Worm (Caenorhabditis elegans) whole organism, young adult: ENCODE data around the gene K02A6.1.

Experiments used
- B0019.2 ChIP-seq: fragments of 200-800 bp; sonication (Bioruptor generic); conservative IDR thresholded peaks from 2 replicates; pipeline ENCODE4 v1.3.6; 2022; ENCODE audit warnings: missing genetic modification reagents, missing genetic modification characterization, missing compliant biosample characterization
- B0035.1 ChIP-seq: sonication (generic microtip); optimal IDR thresholded peaks from 2 replicates; lab custom pipeline; 2016; ENCODE audit warnings: missing genetic modification characterization, mild to moderate bottlenecking, missing compliant biosample characterization, missing genotype, missing genetic modification reagents
- F10E7.11 ChIP-seq: sonication (generic microtip); optimal IDR thresholded peaks from 2 replicates; lab custom pipeline; 2017; ENCODE audit warnings: mild to moderate bottlenecking, missing genetic modification characterization, moderate library complexity, missing compliant biosample characterization
- F22D6.2 ChIP-seq: sonication (generic microtip); optimal IDR thresholded peaks from 2 replicates; lab custom pipeline; 2016; ENCODE audit warnings: mild to moderate bottlenecking, missing genetic modification characterization, missing compliant biosample characterization
- F33H1.4 ChIP-seq: fragments of 200-800 bp; sonication (Bioruptor generic); IDR thresholded peaks from 2 replicates; pipeline ENCODE4 v1.3.6; 2022; ENCODE audit warnings: missing genetic modification reagents, missing genetic modification characterization, missing compliant biosample characterization
- F39B2.1 ChIP-seq: fragments of 200-800 bp; sonication (Bioruptor generic); IDR thresholded peaks from 2 replicates; pipeline ENCODE4 v1.3.6; 2022; ENCODE audit warnings: missing genetic modification reagents, missing genetic modification characterization, missing compliant biosample characterization
- Y79H2A.3 ChIP-seq: fragments of 200-800 bp; sonication (Bioruptor generic); conservative IDR thresholded peaks from 2 replicates; pipeline ENCODE4 v1.3.6; 2022; ENCODE audit warnings: missing genetic modification reagents, missing genetic modification characterization, missing compliant biosample characterization
- Y95B8A.8 ChIP-seq: fragments of 200-800 bp; sonication (Bioruptor generic); IDR thresholded peaks from 2 replicates; pipeline ENCODE4 v1.3.6; 2022; ENCODE audit warnings: missing genetic modification reagents, missing genetic modification characterization, missing compliant biosample characterization
- bed-1 ChIP-seq: fragments of 200-800 bp; sonication (Bioruptor generic); IDR thresholded peaks from 2 replicates; pipeline ENCODE4 v1.3.6; 2022; ENCODE audit warnings: missing genetic modification reagents, missing genetic modification characterization, missing compliant biosample characterization
- cebp-1 ChIP-seq, 2 experiments: fragments of 200-800 bp in 1 of 2; sonication (Bioruptor generic) in 1 of 2; sonication (generic microtip) in 1 of 2; IDR thresholded peaks in 1 of 2; optimal IDR thresholded peaks in 1 of 2; 2 replicates each; pipeline versions ENCODE4 v1.3.6 to Lab custom; 2017 to 2022; ENCODE audit warnings: missing compliant biosample characterization in 2 of 2, missing genetic modification characterization in 2 of 2, mild to moderate bottlenecking in 1 of 2, missing genetic modification reagents in 1 of 2, moderate library complexity in 1 of 2
- ceh-58 ChIP-seq: fragments of 200-800 bp; sonication (Bioruptor generic); IDR thresholded peaks from 2 replicates; pipeline ENCODE4 v1.3.6; 2022; ENCODE audit warnings: missing genetic modification characterization, missing compliant biosample characterization
- ceh-91 ChIP-seq: fragments of 200-800 bp; sonication (Bioruptor generic); IDR thresholded peaks from 2 replicates; pipeline ENCODE4 v1.3.6; 2022; ENCODE audit warnings: missing genetic modification reagents, missing genetic modification characterization, missing compliant biosample characterization
- dpl-1 ChIP-seq: fragments of 150-350 bp; optimal IDR thresholded peaks from 2 replicates; lab custom pipeline; 2014; ENCODE audit warnings: missing biosample characterization, missing genetic modification reagents, missing genetic modification characterization
- egl-18 ChIP-seq: fragments of 200-800 bp; sonication (Bioruptor generic); IDR thresholded peaks from 2 replicates; pipeline ENCODE4 v1.3.6; 2022; ENCODE audit warnings: missing genetic modification reagents, missing genetic modification characterization, missing compliant biosample characterization
- egl-44 ChIP-seq: fragments of 200-800 bp; sonication (Bioruptor generic); IDR thresholded peaks from 2 replicates; pipeline ENCODE4 v1.3.6; 2022; ENCODE audit warnings: missing genetic modification reagents, missing genetic modification characterization, missing compliant biosample characterization
- egrh-3 ChIP-seq: fragments of 200-800 bp; sonication (Bioruptor generic); IDR thresholded peaks from 2 replicates; pipeline ENCODE4 v1.3.6; 2022; ENCODE audit warnings: missing genetic modification reagents, missing genetic modification characterization, missing compliant biosample characterization
- ekl-4 ChIP-seq: fragments of 200-800 bp; sonication (Bioruptor generic); IDR thresholded peaks from 2 replicates; pipeline ENCODE4 v1.3.6; 2022; ENCODE audit warnings: missing genetic modification reagents, missing genetic modification characterization, missing compliant biosample characterization
- ets-4 ChIP-seq: fragments of 200-800 bp; sonication (Bioruptor generic); optimal IDR thresholded peaks from 2 replicates; lab custom pipeline; 2018; ENCODE audit warnings: mild to moderate bottlenecking, missing genetic modification characterization, missing compliant biosample characterization
- hrde-1 ChIP-seq: sonication (generic microtip); optimal IDR thresholded peaks from 2 replicates; lab custom pipeline; 2016; ENCODE audit warnings: missing genetic modification characterization, mild to moderate bottlenecking, missing compliant biosample characterization, moderate library complexity, missing genotype, missing genetic modification reagents, borderline replicate concordance
- let-607 ChIP-seq, 2 experiments: fragments of 200-800 bp in 1 of 2; sonication (Bioruptor generic) in 1 of 2; sonication (generic microtip) in 1 of 2; optimal IDR thresholded peaks; 2 replicates each; lab custom pipeline; 2016 to 2018; ENCODE audit warnings: mild to moderate bottlenecking in 2 of 2, missing compliant biosample characterization in 2 of 2, missing genetic modification characterization in 2 of 2, moderate library complexity in 2 of 2, missing genotype in 1 of 2
- lir-1 ChIP-seq: fragments of 200-800 bp; sonication (Bioruptor generic); conservative IDR thresholded peaks from 2 replicates; pipeline ENCODE4 v1.3.6; 2022; ENCODE audit warnings: missing genetic modification reagents, missing genetic modification characterization, missing compliant biosample characterization
- lsl-1 ChIP-seq: fragments of 200-800 bp; sonication (Bioruptor generic); optimal IDR thresholded peaks from 2 replicates; lab custom pipeline; 2018; ENCODE audit warnings: mild to moderate bottlenecking, missing genetic modification characterization, moderate library complexity, missing compliant biosample characterization
- madf-3 ChIP-seq: fragments of 200-800 bp; sonication (Bioruptor generic); IDR thresholded peaks from 2 replicates; pipeline ENCODE4 v1.3.6; 2022; ENCODE audit warnings: missing genetic modification reagents, missing genetic modification characterization, missing compliant biosample characterization
- madf-6 ChIP-seq: fragments of 200-800 bp; sonication (Bioruptor generic); IDR thresholded peaks from 2 replicates; pipeline ENCODE4 v1.3.6; 2022; ENCODE audit warnings: missing genetic modification reagents, missing genetic modification characterization, missing compliant biosample characterization
- nfyb-1 ChIP-seq: fragments of 200-800 bp; sonication (Bioruptor generic); IDR thresholded peaks from 2 replicates; pipeline ENCODE4 v1.3.6; 2022; ENCODE audit warnings: missing genetic modification reagents, missing genetic modification characterization, missing compliant biosample characterization
- nhr-120 ChIP-seq: fragments of 200-800 bp; sonication (Bioruptor generic); IDR thresholded peaks from 2 replicates; pipeline ENCODE4 v1.3.6; 2022; ENCODE audit warnings: missing genetic modification characterization, missing compliant biosample characterization
- nhr-80 ChIP-seq: sonication (generic microtip); optimal IDR thresholded peaks from 2 replicates; lab custom pipeline; 2016; ENCODE audit warnings: missing genetic modification characterization, missing compliant biosample characterization
- repo-1 ChIP-seq: sonication (generic microtip); optimal IDR thresholded peaks from 2 replicates; lab custom pipeline; 2017; ENCODE audit warnings: mild to moderate bottlenecking, missing genetic modification characterization, missing compliant biosample characterization
- snpc-1.1 ChIP-seq: sonication (generic microtip); optimal IDR thresholded peaks from 2 replicates; lab custom pipeline; 2017; ENCODE audit warnings: missing genetic modification characterization, mild to moderate bottlenecking, missing compliant biosample characterization, antibody characterized with exemption, moderate library complexity, missing genotype, missing genetic modification reagents; ENCODE audit not compliant: insufficient read depth
- tbp1 ChIP-seq: fragments of 200-800 bp; sonication (Bioruptor generic); optimal IDR thresholded peaks from 2 replicates; lab custom pipeline; 2018; ENCODE audit warnings: mild to moderate bottlenecking, missing genetic modification characterization, missing compliant biosample characterization
- zfh-2 ChIP-seq: fragments of 200-800 bp; sonication (Bioruptor generic); conservative IDR thresholded peaks from 2 replicates; pipeline ENCODE4 v1.3.6; 2022; ENCODE audit warnings: missing genetic modification reagents, missing genetic modification characterization, missing compliant biosample characterization
- ztf-18 ChIP-seq: sonication (generic microtip); optimal IDR thresholded peaks from 2 replicates; lab custom pipeline; 2016; ENCODE audit warnings: missing genotype, mild to moderate bottlenecking, missing genetic modification characterization, missing compliant biosample characterization
- ztf-25 ChIP-seq: fragments of 200-800 bp; sonication (Bioruptor generic); IDR thresholded peaks from 2 replicates; pipeline ENCODE4 v1.3.6; 2022; ENCODE audit warnings: missing genetic modification reagents, missing genetic modification characterization, missing compliant biosample characterization

K02A6.1 gene

DNA sequence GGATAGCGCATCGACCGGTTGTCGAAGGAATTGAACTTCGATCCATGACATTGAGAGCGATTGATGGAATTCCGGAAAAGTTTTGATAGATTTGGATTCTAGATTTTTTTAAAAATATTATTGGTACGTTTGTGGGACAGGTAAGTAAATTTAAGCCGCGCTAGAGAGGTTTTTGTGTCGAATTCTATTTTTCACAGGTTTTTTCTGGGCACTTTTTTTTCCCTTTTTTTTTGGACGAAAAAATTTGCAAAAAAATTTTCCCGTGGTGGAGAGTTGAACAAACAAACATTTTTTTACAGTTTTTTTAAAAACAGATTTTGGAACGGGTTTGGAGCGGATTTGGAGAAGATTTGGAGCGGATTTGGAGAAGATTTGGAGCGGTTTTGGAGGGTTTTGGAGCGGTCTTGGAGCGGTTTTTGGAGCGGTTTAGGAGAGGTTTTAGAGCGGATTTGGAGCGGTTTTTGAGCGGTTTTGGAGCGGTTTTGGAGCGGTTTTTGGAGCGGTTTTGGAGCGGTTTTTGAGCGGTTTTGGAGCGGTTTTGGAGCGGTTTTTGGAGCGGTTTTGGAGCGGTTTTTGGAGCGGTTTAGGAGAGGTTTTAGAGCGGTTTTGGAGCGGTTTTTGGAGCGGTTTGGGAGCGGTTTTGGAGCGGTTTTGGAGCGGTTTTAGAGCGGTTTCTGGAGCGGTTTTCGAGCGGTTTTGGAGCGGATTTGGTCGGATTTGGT, 37.8 kb upstream of the K02A6.1 start, which contains the start of gene C17H11.4:
Gene C17H11.4 (minus strand): TSS at position 51 of the 722 bp plus-strand sequence.
- 0 out of 2 replicates have a peak, but pooled peaks have one; percentile 4 for TF ChIP-seq ceh-58 (GFP tag; lab: Robert Waterston, UW)
- TF ChIP-seq ztf-25 (GFP tag; lab: Robert Waterston, UW): 0 out of 2 replicates have a peak, but pooled peaks have one; percentile 36
- TF ChIP-seq egrh-3 (GFP tag; lab: Robert Waterston, UW): peak; percentile 94
- TF ChIP-seq zfh-2 (GFP tag; lab: Robert Waterston, UW): peak; percentile 68
- TF ChIP-seq madf-3 (GFP tag; lab: Robert Waterston, UW): peak; percentile 60; the same call in 1 of the 2 replicates
- TF ChIP-seq B0019.2: peak; percentile 44; the same call in 1 of the 2 replicates
- peak; percentile 67 for TF ChIP-seq nfyb-1 (GFP tag; lab: Robert Waterston, UW)
- 0 out of 2 replicates have a peak, but pooled peaks have one; percentile 9 for TF ChIP-seq egl-18 (GFP tag; lab: Robert Waterston, UW)
- TF ChIP-seq nhr-120: peak; percentile 67; the same call in 1 of the 2 replicates
- TF ChIP-seq ekl-4: peak; percentile 33; the same call in 1 of the 2 replicates
- TF ChIP-seq ceh-91: peak; percentile 62; the same call in 1 of the 2 replicates
- TF ChIP-seq F33H1.4 (GFP tag; lab: Robert Waterston, UW): peak; percentile 31; the same call in 1 of the 2 replicates

DNA sequence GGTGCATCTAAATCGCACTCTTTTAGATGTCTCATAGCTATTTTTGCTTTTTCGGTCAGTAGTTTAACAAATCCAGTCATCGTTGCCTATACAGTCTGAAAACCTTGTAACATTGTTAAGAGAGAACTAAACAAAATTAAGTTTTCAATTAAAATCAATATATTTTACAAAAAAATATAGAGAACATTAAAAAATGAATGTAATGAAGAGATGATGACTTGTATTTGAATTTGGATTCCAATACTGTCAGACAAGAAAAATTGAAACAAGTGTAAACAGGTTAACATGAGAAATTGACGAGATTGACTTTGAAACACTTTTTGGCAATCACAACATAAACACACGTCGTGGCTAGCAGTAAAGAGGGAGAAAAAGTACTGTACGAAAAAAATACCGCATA, 34.5 kb upstream of the K02A6.1 start, which contains the start of gene C17H11.5:
Gene C17H11.5 (minus strand): TSS at position 101 of the 400 bp plus-strand sequence.
- TF ChIP-seq Y95B8A.8 (GFP tag; lab: Robert Waterston, UW): no peak
- TF ChIP-seq repo-1 (tag; lab: Kevin White, UChicago): no peak
- no peak for TF ChIP-seq dpl-1
- TF ChIP-seq B0035.1 (tag; lab: Kevin White, UChicago): no peak
- no peak for TF ChIP-seq let-607 (tag; optimal IDR thresholded peaks at IDR 0.05; lab: Kevin White, UChicago)
- TF ChIP-seq zfh-2 (GFP tag; lab: Robert Waterston, UW): no peak
- no peak for TF ChIP-seq lsl-1 (GFP tag; lab: Kevin White, UChicago)
- TF ChIP-seq F33H1.4 (GFP tag; lab: Robert Waterston, UW): no peak
- no peak for TF ChIP-seq F39B2.1 (GFP tag; lab: Robert Waterston, UW)
- TF ChIP-seq F10E7.11 (tag; lab: Kevin White, UChicago): no peak
- TF ChIP-seq madf-6: no peak
- TF ChIP-seq lir-1 (GFP tag; lab: Robert Waterston, UW): no peak
- TF ChIP-seq hrde-1: no peak
- no peak for TF ChIP-seq ztf-18 (tag; lab: Kevin White, UChicago)
- no peak for TF ChIP-seq ets-4 (GFP tag; lab: Kevin White, UChicago)
- no peak for TF ChIP-seq bed-1
- no peak for TF ChIP-seq egl-44 (GFP tag; lab: Robert Waterston, UW)
- no peak for TF ChIP-seq F22D6.2 (tag; lab: Kevin White, UChicago)
- TF ChIP-seq Y79H2A.3 (GFP tag; lab: Robert Waterston, UW): no peak

ce11 chrX:8193213-8193612, 26.3 kb upstream of the K02A6.1 start:
- TF ChIP-seq cebp-1 (GFP tag; IDR thresholded peaks at IDR 0.05; lab: Robert Waterston, UW) (no peak), cebp-1 (tag; optimal IDR thresholded peaks at IDR 0.05; lab: Kevin White, UChicago) (peak; percentile 16), let-607 (tag; optimal IDR thresholded peaks at IDR 0.05; lab: Kevin White, UChicago) (peak; percentile 53 to 65), tbp1 (GFP tag; lab: Kevin White, UChicago) (peak; percentile 7), nhr-80 (peak; percentile 59), bed-1 (no peak), snpc-1.1 (tag; lab: Kevin White, UChicago) (no peak)
